Worm (Caenorhabditis elegans) whole organism, young adult: ENCODE measurements around the gene nhr-171.

Experiments used
- F23B12.7 ChIP-seq: sonication (generic microtip); optimal IDR thresholded peaks from 2 replicates; lab custom pipeline; 2017; ENCODE audit warnings: missing genetic modification characterization, mild to moderate bottlenecking, missing compliant biosample characterization, antibody characterized with exemption, moderate library complexity; ENCODE audit not compliant: insufficient read depth
- T26A5.8 ChIP-seq: sonication (generic microtip); optimal IDR thresholded peaks from 2 replicates; lab custom pipeline; 2016; ENCODE audit warnings: missing genetic modification characterization, missing compliant biosample characterization
- ccch-3 ChIP-seq: fragments of 200-800 bp; sonication (Bioruptor generic); optimal IDR thresholded peaks from 2 replicates; lab custom pipeline; 2018; ENCODE audit warnings: mild to moderate bottlenecking, missing genetic modification characterization, missing compliant biosample characterization
- rec-8 ChIP-seq, 2 experiments: sonication (generic microtip); optimal IDR thresholded peaks; 2 replicates each; lab custom pipeline; 2016; ENCODE audit warnings: mild to moderate bottlenecking in 2 of 2, missing genetic modification characterization in 2 of 2, missing genetic modification reagents in 2 of 2, missing genotype in 2 of 2, missing biosample characterization in 1 of 2, missing compliant biosample characterization in 1 of 2, moderate library complexity in 1 of 2
- tbp1 ChIP-seq: fragments of 200-800 bp; sonication (Bioruptor generic); optimal IDR thresholded peaks from 2 replicates; lab custom pipeline; 2018; ENCODE audit warnings: mild to moderate bottlenecking, missing genetic modification characterization, missing compliant biosample characterization

The nhr-171 gene

DNA sequence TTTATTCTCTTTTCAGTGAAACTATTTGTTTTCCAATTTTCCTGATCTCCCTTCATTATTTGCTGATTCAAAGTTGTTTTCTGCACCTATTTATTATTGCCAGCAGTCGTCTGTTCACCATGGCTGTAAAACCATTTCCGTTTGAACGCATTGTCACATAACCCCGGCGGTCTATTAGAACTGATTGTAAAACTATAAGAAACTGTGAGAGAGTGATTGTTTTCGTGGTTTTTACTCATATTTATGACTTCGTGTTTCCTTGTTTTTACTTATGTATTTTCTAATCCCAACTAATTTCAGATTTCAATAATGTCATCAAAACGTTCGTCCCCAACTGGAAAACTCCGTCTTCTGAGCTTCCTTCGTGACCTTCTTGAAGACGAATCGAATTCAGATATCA is 51.4 kb downstream of the nhr-171 start, which contains the start of gene F19F10.1:
Gene F19F10.1, plus strand, starts transcription at position 301 of the 400 bp plus-strand sequence.
- TF ChIP-seq F23B12.7 (tag; lab: Kevin White, UChicago) (no peak), ccch-3 (GFP tag; lab: Kevin White, UChicago) (no peak), T26A5.8 (no peak), rec-8 (tag; optimal IDR thresholded peaks at IDR 0.05; lab: Kevin White, UChicago) (no peak), tbp1 (GFP tag; lab: Kevin White, UChicago) (no peak)
